Worm (Caenorhabditis elegans) whole organism, early embryonic: ENCODE measurements around the gene apn-1.

ENCODE experiments used
- B0310.2 ChIP-seq: sonication (generic microtip); optimal IDR thresholded peaks from 2 replicates; lab custom pipeline; 2016; ENCODE audit warnings: mild to moderate bottlenecking, missing genetic modification characterization, missing compliant biosample characterization
- ama-1 ChIP-seq: fragments of 150-350 bp; optimal IDR thresholded peaks from 2 replicates; lab custom pipeline; 2014
- ceh-13 ChIP-seq: fragments of 200-800 bp; sonication (Bioruptor generic); optimal IDR thresholded peaks from 2 replicates; lab custom pipeline; 2018; ENCODE audit warnings: mild to moderate bottlenecking, missing genetic modification characterization, missing compliant biosample characterization
- ceh-36 ChIP-seq: sonication (generic microtip); optimal IDR thresholded peaks from 2 replicates; lab custom pipeline; 2016; ENCODE audit warnings: missing genetic modification characterization, inconsistent platforms, missing compliant biosample characterization
- ets-7 ChIP-seq: sonication (generic microtip); optimal IDR thresholded peaks from 2 replicates; lab custom pipeline; 2016; ENCODE audit warnings: missing genotype, missing genetic modification characterization, missing compliant biosample characterization
- flt-1 ChIP-seq: fragments of 200-800 bp; sonication (Bioruptor generic); IDR thresholded peaks from 2 replicates; pipeline ENCODE4 v1.3.6; 2022; ENCODE audit warnings: missing genetic modification characterization, missing compliant biosample characterization
- hmg-4 ChIP-seq: fragments of 200-800 bp; sonication (Bioruptor generic); optimal IDR thresholded peaks from 2 replicates; lab custom pipeline; 2018; ENCODE audit warnings: mild to moderate bottlenecking, missing genetic modification characterization, missing compliant biosample characterization
- pes-1 ChIP-seq: fragments of 200-800 bp; sonication (Bioruptor generic); IDR thresholded peaks from 2 replicates; pipeline ENCODE4 v1.3.6; 2022; ENCODE audit warnings: missing genetic modification reagents, missing genetic modification characterization, missing compliant biosample characterization
- tbx-11 ChIP-seq: fragments of 200-800 bp; sonication (Bioruptor generic); IDR thresholded peaks from 2 replicates; pipeline ENCODE4 v1.3.6; 2022; ENCODE audit warnings: missing genetic modification characterization, missing compliant biosample characterization
- tra-4 ChIP-seq: sonication (generic microtip); optimal IDR thresholded peaks from 2 replicates; lab custom pipeline; 2017; ENCODE audit warnings: missing genetic modification characterization, missing compliant biosample characterization

DNA sequence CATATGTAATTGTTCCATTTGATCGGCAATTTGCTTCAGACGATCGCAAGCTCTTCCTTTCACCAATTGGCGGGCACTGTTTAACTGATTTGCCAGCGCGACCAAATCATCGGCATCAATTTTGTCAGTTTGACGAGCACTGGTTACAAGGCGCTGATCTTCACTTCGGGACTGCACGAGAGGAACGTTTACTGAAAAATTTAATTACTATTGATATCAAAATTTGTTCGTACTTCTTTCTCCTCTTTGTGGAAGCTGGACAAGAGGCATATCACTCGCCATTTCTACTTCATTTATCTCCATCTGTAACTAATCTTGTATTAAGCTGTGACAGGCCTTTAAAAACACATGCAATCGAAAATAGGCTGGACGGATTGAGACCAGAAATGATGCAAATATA is 9.5 kb upstream of the apn-1 start, which contains the start of gene C08B11.9:
- TF ChIP-seq B0310.2 (tag; lab: Kevin White, UChicago) (no peak), pes-1 (GFP tag; lab: Robert Waterston, UW) (no peak), ceh-36 (tag; lab: Kevin White, UChicago) (no peak), ama-1 (lab: Kevin White, UChicago) (no peak), hmg-4 (GFP tag; lab: Kevin White, UChicago) (no peak), tra-4 (tag; lab: Kevin White, UChicago) (no peak), tbx-11 (GFP tag; lab: Robert Waterston, UW) (no peak), flt-1 (GFP tag; lab: Robert Waterston, UW) (no peak), ceh-13 (GFP tag; lab: Kevin White, UChicago) (no peak), ets-7 (tag; lab: Kevin White, UChicago) (no peak)
